Fruit fly (Drosophila melanogaster) whole organism: ENCODE measurements around the gene CG14258.

ENCODE experiments used
- CG8478 ChIP-seq: fragments of >200 bp; optimal IDR thresholded peaks from 2 replicates; lab custom pipeline; 2018; ENCODE audit warnings: inconsistent platforms
- Dll ChIP-seq: fragments of >200 bp; optimal IDR thresholded peaks from 2 replicates; lab custom pipeline; 2017
- EcR ChIP-seq, 2 experiments: fragments of >200 bp; optimal IDR thresholded peaks; 2 replicates each; lab custom pipeline; 2017; ENCODE audit warnings: missing biosample characterization in 2 of 2, missing genetic modification characterization in 2 of 2, missing genetic modification reagents in 2 of 2
- pan ChIP-seq: fragments of >200 bp; optimal IDR thresholded peaks from 2 replicates; lab custom pipeline; 2017
- psq ChIP-seq: fragments of >200 bp; optimal IDR thresholded peaks from 2 replicates; lab custom pipeline; 2017
- usp ChIP-seq: fragments of >200 bp; optimal IDR thresholded peaks from 2 replicates; lab custom pipeline; 2017; ENCODE audit warnings: missing biosample characterization, missing genetic modification characterization, mixed read lengths

DNA sequence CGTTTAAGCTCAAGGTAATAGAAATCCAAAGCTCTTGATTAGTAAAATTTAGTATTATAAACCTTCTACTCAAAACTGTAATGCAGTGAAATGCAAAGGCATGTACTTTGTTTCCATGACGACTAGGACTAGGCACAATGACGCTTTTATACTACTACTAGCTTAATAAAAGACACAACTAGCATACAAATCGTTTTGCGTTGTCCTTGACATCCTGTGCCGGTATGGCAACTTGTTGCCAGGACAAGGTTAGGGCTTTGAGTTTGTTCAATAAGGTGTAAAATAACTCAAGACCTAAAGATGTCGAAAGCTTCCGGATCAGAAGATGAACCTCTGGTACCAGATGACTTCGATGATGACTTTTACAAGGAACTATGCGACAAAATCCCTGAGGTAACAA is 25.4 kb downstream of the CG14258 start, which contains the start of gene CG5882:
- TF ChIP-seq pan (no peak), CG8478 (no peak), psq (lab: Kevin White, UChicago) (no peak), Dll (lab: Kevin White, UChicago) (no peak), usp (GFP tag; lab: Kevin White, UChicago) (no peak), EcR (GFP tag; optimal IDR thresholded peaks at IDR 0.05; lab: Kevin White, UChicago) (no peak)
